Worm (Caenorhabditis elegans) whole organism, young adult: ENCODE results near the gene pik-1.
A peak's percentile ranks its signal among the peaks of the same experiment; 100 is the strongest.

ENCODE experiments used
- C17E4.6 ChIP-seq: fragments of 200-800 bp; sonication (Bioruptor generic); IDR thresholded peaks from 2 replicates; pipeline ENCODE4 v1.3.6; 2022; ENCODE audit warnings: missing genetic modification reagents, missing genetic modification characterization, missing compliant biosample characterization
- F33H1.4 ChIP-seq: fragments of 200-800 bp; sonication (Bioruptor generic); IDR thresholded peaks from 2 replicates; pipeline ENCODE4 v1.3.6; 2022; ENCODE audit warnings: missing genetic modification reagents, missing genetic modification characterization, missing compliant biosample characterization
- F37B4.10 ChIP-seq: fragments of 200-800 bp; sonication (Bioruptor generic); IDR thresholded peaks from 2 replicates; pipeline ENCODE4 v1.3.6; 2022; ENCODE audit warnings: missing genetic modification characterization, missing compliant biosample characterization
- F52B5.7 ChIP-seq: sonication (generic microtip); optimal IDR thresholded peaks from 2 replicates; lab custom pipeline; 2016; ENCODE audit warnings: mild to moderate bottlenecking, missing genetic modification characterization, missing compliant biosample characterization
- K11D2.4 ChIP-seq: fragments of 200-800 bp; sonication (Bioruptor generic); IDR thresholded peaks from 2 replicates; pipeline ENCODE4 v1.3.6; 2022; ENCODE audit warnings: missing genetic modification reagents, missing genetic modification characterization, missing compliant biosample characterization
- K12H6.12 ChIP-seq: fragments of 200-800 bp; sonication (Bioruptor generic); optimal IDR thresholded peaks from 2 replicates; lab custom pipeline; 2018; ENCODE audit warnings: mild to moderate bottlenecking, missing genetic modification characterization, missing compliant biosample characterization
- Y53F4B.3 ChIP-seq: fragments of 200-800 bp; sonication (Bioruptor generic); IDR thresholded peaks from 2 replicates; pipeline ENCODE4 v1.3.6; 2022; ENCODE audit warnings: missing genetic modification reagents, missing genetic modification characterization, missing compliant biosample characterization
- Y53G8AR.9 ChIP-seq: fragments of 200-800 bp; sonication (Bioruptor generic); conservative IDR thresholded peaks from 2 replicates; pipeline ENCODE4 v1.3.6; 2022; ENCODE audit warnings: missing genetic modification reagents, missing genetic modification characterization, missing compliant biosample characterization
- Y79H2A.3 ChIP-seq: fragments of 200-800 bp; sonication (Bioruptor generic); conservative IDR thresholded peaks from 2 replicates; pipeline ENCODE4 v1.3.6; 2022; ENCODE audit warnings: missing genetic modification reagents, missing genetic modification characterization, missing compliant biosample characterization
- Y95B8A.8 ChIP-seq: fragments of 200-800 bp; sonication (Bioruptor generic); IDR thresholded peaks from 2 replicates; pipeline ENCODE4 v1.3.6; 2022; ENCODE audit warnings: missing genetic modification reagents, missing genetic modification characterization, missing compliant biosample characterization
- atf-7 ChIP-seq: sonication (generic microtip); optimal IDR thresholded peaks from 2 replicates; lab custom pipeline; 2017; ENCODE audit warnings: mild to moderate bottlenecking, missing genetic modification characterization, missing compliant biosample characterization
- athp-1 ChIP-seq: sonication (generic microtip); optimal IDR thresholded peaks from 2 replicates; lab custom pipeline; 2017; ENCODE audit warnings: mild to moderate bottlenecking, missing genetic modification characterization, missing compliant biosample characterization
- attf-3 ChIP-seq: fragments of 200-800 bp; sonication (Bioruptor generic); conservative IDR thresholded peaks from 2 replicates; pipeline ENCODE4 v1.3.6; 2022; ENCODE audit warnings: missing genetic modification reagents, missing genetic modification characterization, missing compliant biosample characterization
- bed-2 ChIP-seq: fragments of 200-800 bp; sonication (Bioruptor generic); IDR thresholded peaks from 2 replicates; pipeline ENCODE4 v1.3.6; 2022; ENCODE audit warnings: missing genetic modification reagents, missing genetic modification characterization, missing compliant biosample characterization
- cebp-1 ChIP-seq, 2 experiments: fragments of 200-800 bp in 1 of 2; sonication (Bioruptor generic) in 1 of 2; sonication (generic microtip) in 1 of 2; IDR thresholded peaks in 1 of 2; optimal IDR thresholded peaks in 1 of 2; 2 replicates each; pipeline versions ENCODE4 v1.3.6 to Lab custom; 2017 to 2022; ENCODE audit warnings: missing compliant biosample characterization in 2 of 2, missing genetic modification characterization in 2 of 2, mild to moderate bottlenecking in 1 of 2, missing genetic modification reagents in 1 of 2, moderate library complexity in 1 of 2
- ceh-100 ChIP-seq: fragments of 200-800 bp; sonication (Bioruptor generic); IDR thresholded peaks from 2 replicates; pipeline ENCODE4 v1.3.6; 2022; ENCODE audit warnings: missing genetic modification reagents, missing genetic modification characterization, missing compliant biosample characterization
- ceh-40 ChIP-seq: fragments of 200-800 bp; sonication (Bioruptor generic); IDR thresholded peaks from 2 replicates; pipeline ENCODE4 v1.3.6; 2022; ENCODE audit warnings: missing genetic modification characterization, missing compliant biosample characterization
- die-1 ChIP-seq: sonication (generic microtip); optimal IDR thresholded peaks from 2 replicates; lab custom pipeline; 2016; ENCODE audit warnings: missing genotype, mild to moderate bottlenecking, missing genetic modification characterization, missing compliant biosample characterization
- dpl-1 ChIP-seq: fragments of 150-350 bp; optimal IDR thresholded peaks from 2 replicates; lab custom pipeline; 2014; ENCODE audit warnings: missing biosample characterization, missing genetic modification reagents, missing genetic modification characterization
- fkh-3 ChIP-seq: sonication (generic microtip); optimal IDR thresholded peaks from 2 replicates; lab custom pipeline; 2016; ENCODE audit warnings: mild to moderate bottlenecking, missing genetic modification characterization, missing compliant biosample characterization
- gei-17 ChIP-seq: fragments of 200-800 bp; sonication (Bioruptor generic); optimal IDR thresholded peaks from 2 replicates; lab custom pipeline; 2018; ENCODE audit warnings: mild to moderate bottlenecking, missing genetic modification characterization, missing compliant biosample characterization
- hlh-12 ChIP-seq: sonication (generic microtip); optimal IDR thresholded peaks from 2 replicates; lab custom pipeline; 2016; ENCODE audit warnings: missing genetic modification characterization, missing compliant biosample characterization
- hmg-1.2 ChIP-seq: fragments of 200-800 bp; sonication (Bioruptor generic); IDR thresholded peaks from 2 replicates; pipeline ENCODE4 v1.3.6; 2022; ENCODE audit warnings: missing genetic modification reagents, missing genetic modification characterization, missing compliant biosample characterization
- lin-40 ChIP-seq: sonication (generic microtip); optimal IDR thresholded peaks from 2 replicates; lab custom pipeline; 2016; ENCODE audit warnings: missing genetic modification characterization, mild to moderate bottlenecking, missing compliant biosample characterization, missing genotype, missing genetic modification reagents
- lir-1 ChIP-seq: fragments of 200-800 bp; sonication (Bioruptor generic); conservative IDR thresholded peaks from 2 replicates; pipeline ENCODE4 v1.3.6; 2022; ENCODE audit warnings: missing genetic modification reagents, missing genetic modification characterization, missing compliant biosample characterization
- madf-10 ChIP-seq: sonication (generic microtip); optimal IDR thresholded peaks from 2 replicates; lab custom pipeline; 2016; ENCODE audit warnings: mild to moderate bottlenecking, missing genetic modification characterization, missing compliant biosample characterization
- madf-6 ChIP-seq: fragments of 200-800 bp; sonication (Bioruptor generic); IDR thresholded peaks from 2 replicates; pipeline ENCODE4 v1.3.6; 2022; ENCODE audit warnings: missing genetic modification reagents, missing genetic modification characterization, missing compliant biosample characterization
- madf-8 ChIP-seq: fragments of 200-800 bp; sonication (Bioruptor generic); conservative IDR thresholded peaks from 2 replicates; pipeline ENCODE4 v1.3.6; 2022; ENCODE audit warnings: missing genetic modification reagents, missing genetic modification characterization, missing compliant biosample characterization
- mel-28 ChIP-seq: sonication (generic microtip); optimal IDR thresholded peaks from 2 replicates; lab custom pipeline; 2016; ENCODE audit warnings: borderline replicate concordance, mild to moderate bottlenecking, missing genetic modification characterization, missing compliant biosample characterization
- nfya-2 ChIP-seq: fragments of 200-800 bp; sonication (Bioruptor generic); IDR thresholded peaks from 2 replicates; pipeline ENCODE4 v1.3.6; 2022; ENCODE audit warnings: missing genetic modification reagents, missing genetic modification characterization, missing compliant biosample characterization
- nfyb-1 ChIP-seq: fragments of 200-800 bp; sonication (Bioruptor generic); IDR thresholded peaks from 2 replicates; pipeline ENCODE4 v1.3.6; 2022; ENCODE audit warnings: missing genetic modification reagents, missing genetic modification characterization, missing compliant biosample characterization
- nhr-120 ChIP-seq: fragments of 200-800 bp; sonication (Bioruptor generic); IDR thresholded peaks from 2 replicates; pipeline ENCODE4 v1.3.6; 2022; ENCODE audit warnings: missing genetic modification characterization, missing compliant biosample characterization
- nhr-179 ChIP-seq: sonication (generic microtip); optimal IDR thresholded peaks from 2 replicates; lab custom pipeline; 2016; ENCODE audit warnings: mild to moderate bottlenecking, missing genetic modification characterization, missing compliant biosample characterization
- nhr-80 ChIP-seq: sonication (generic microtip); optimal IDR thresholded peaks from 2 replicates; lab custom pipeline; 2016; ENCODE audit warnings: missing genetic modification characterization, missing compliant biosample characterization
- nhr-90 ChIP-seq: sonication (generic microtip); optimal IDR thresholded peaks from 2 replicates; lab custom pipeline; 2016; ENCODE audit warnings: missing genotype, mild to moderate bottlenecking, missing genetic modification characterization, missing compliant biosample characterization
- rcor-1 ChIP-seq: fragments of 200-800 bp; sonication (Bioruptor generic); IDR thresholded peaks from 2 replicates; pipeline ENCODE4 v1.3.6; 2022; ENCODE audit warnings: missing genetic modification reagents, missing genetic modification characterization, missing compliant biosample characterization
- sdz-38 ChIP-seq: sonication (generic microtip); optimal IDR thresholded peaks from 2 replicates; lab custom pipeline; 2016; ENCODE audit warnings: missing genotype, missing genetic modification characterization, missing compliant biosample characterization
- sea-2 ChIP-seq: fragments of 200-800 bp; sonication (Bioruptor generic); IDR thresholded peaks from 2 replicates; pipeline ENCODE4 v1.3.6; 2022; ENCODE audit warnings: missing genetic modification characterization, missing compliant biosample characterization
- snpc-1.3 ChIP-seq: sonication (generic microtip); optimal IDR thresholded peaks from 2 replicates; lab custom pipeline; 2017; ENCODE audit warnings: missing genetic modification characterization, mild to moderate bottlenecking, missing compliant biosample characterization, antibody characterized with exemption, moderate library complexity, missing genotype, missing genetic modification reagents; ENCODE audit not compliant: insufficient read depth
- snpc-4 ChIP-seq, 5 experiments: fragments of 150-350 bp in 1 of 5; sonication (generic microtip) in 4 of 5; optimal IDR thresholded peaks; 2 replicates each; lab custom pipeline; 2014 to 2018; ENCODE audit warnings: missing genetic modification characterization in 5 of 5, missing biosample characterization in 3 of 5, antibody characterized with exemption in 2 of 5, mild to moderate bottlenecking in 2 of 5, missing compliant biosample characterization in 2 of 5, missing genotype in 2 of 5, moderate library complexity in 2 of 5, missing genetic modification reagents in 1 of 5
- tbp1 ChIP-seq: fragments of 200-800 bp; sonication (Bioruptor generic); optimal IDR thresholded peaks from 2 replicates; lab custom pipeline; 2018; ENCODE audit warnings: mild to moderate bottlenecking, missing genetic modification characterization, missing compliant biosample characterization
- tlf-1 ChIP-seq: fragments of 200-800 bp; sonication (Bioruptor generic); optimal IDR thresholded peaks from 2 replicates; lab custom pipeline; 2018; ENCODE audit warnings: mild to moderate bottlenecking, missing genetic modification characterization, missing compliant biosample characterization
- zfh-2 ChIP-seq: fragments of 200-800 bp; sonication (Bioruptor generic); conservative IDR thresholded peaks from 2 replicates; pipeline ENCODE4 v1.3.6; 2022; ENCODE audit warnings: missing genetic modification reagents, missing genetic modification characterization, missing compliant biosample characterization
- zim-3 ChIP-seq: sonication (generic microtip); optimal IDR thresholded peaks from 2 replicates; lab custom pipeline; 2017; ENCODE audit warnings: mild to moderate bottlenecking, missing genetic modification characterization, moderate library complexity, missing compliant biosample characterization
- ztf-18 ChIP-seq: sonication (generic microtip); optimal IDR thresholded peaks from 2 replicates; lab custom pipeline; 2016; ENCODE audit warnings: missing genotype, mild to moderate bottlenecking, missing genetic modification characterization, missing compliant biosample characterization
- ztf-22 ChIP-seq: fragments of 200-800 bp; sonication (Bioruptor generic); optimal IDR thresholded peaks from 2 replicates; lab custom pipeline; 2018; ENCODE audit warnings: mild to moderate bottlenecking, missing genetic modification characterization, moderate library complexity, missing compliant biosample characterization
- ztf-26 ChIP-seq: sonication (generic microtip); optimal IDR thresholded peaks from 2 replicates; lab custom pipeline; 2017; ENCODE audit warnings: missing genetic modification characterization, missing compliant biosample characterization
- ztf-3 ChIP-seq: fragments of 200-800 bp; sonication (Bioruptor generic); optimal IDR thresholded peaks from 2 replicates; lab custom pipeline; 2018; ENCODE audit warnings: mild to moderate bottlenecking, missing genetic modification characterization, missing compliant biosample characterization

Gene pik-1

ce11 chrIV:13393246-13393716 lies 22.6 kb upstream of the pik-1 start:
- TF ChIP-seq ztf-26 (tag; lab: Kevin White, UChicago): peak; percentile 55
- no peak for TF ChIP-seq K12H6.12 (tag; lab: Kevin White, UChicago)
- TF ChIP-seq bed-2: no peak
- TF ChIP-seq ceh-40 (GFP tag; lab: Robert Waterston, UW): no peak
- TF ChIP-seq sdz-38 (tag; lab: Kevin White, UChicago): no peak
- TF ChIP-seq F37B4.10 (GFP tag; lab: Robert Waterston, UW): no peak
- no peak for TF ChIP-seq die-1 (tag; lab: Kevin White, UChicago)
- peak; percentile 5 for TF ChIP-seq tlf-1
- TF ChIP-seq madf-10 (tag; lab: Kevin White, UChicago): no peak
- TF ChIP-seq Y53F4B.3: no peak
- TF ChIP-seq athp-1 (tag; lab: Kevin White, UChicago): no peak
- TF ChIP-seq madf-8 (GFP tag; lab: Robert Waterston, UW): no peak
- TF ChIP-seq madf-6 (GFP tag; lab: Robert Waterston, UW): no peak
- TF ChIP-seq tbp1 (GFP tag; lab: Kevin White, UChicago): peak; percentile 7
- no peak for TF ChIP-seq nhr-120 (GFP tag; lab: Robert Waterston, UW)
- peak; percentile 81 for TF ChIP-seq nhr-80 (tag; lab: Kevin White, UChicago)
- TF ChIP-seq atf-7 (tag; lab: Kevin White, UChicago): peak; percentile 44
- TF ChIP-seq nfyb-1: peak; percentile 69
- TF ChIP-seq mel-28 (tag; lab: Kevin White, UChicago): no peak
- 0 out of 2 replicates have a peak, but pooled peaks have one; percentile 12 for TF ChIP-seq K11D2.4
- TF ChIP-seq Y79H2A.3: no peak
- TF ChIP-seq F33H1.4: no peak
- no peak for TF ChIP-seq rcor-1 (GFP tag; lab: Robert Waterston, UW)
- TF ChIP-seq attf-3: no peak
- TF ChIP-seq fkh-3 (tag; lab: Kevin White, UChicago): no peak
- no peak for TF ChIP-seq F52B5.7 (tag; lab: Kevin White, UChicago)
- TF ChIP-seq snpc-4 (GFP tag; optimal IDR thresholded peaks at IDR 0.05; lab: Kevin White, UChicago): no peak
- peak in 1 of 4 experiments; percentile 0 for TF ChIP-seq snpc-4 (tag; optimal IDR thresholded peaks at IDR 0.05; lab: Kevin White, UChicago)
- no peak for TF ChIP-seq ztf-18
- no peak for TF ChIP-seq hlh-12 (tag; lab: Kevin White, UChicago)
- peak; percentile 77 for TF ChIP-seq lin-40 (tag; lab: Kevin White, UChicago)
- no peak for TF ChIP-seq dpl-1 (GFP tag; lab: Kevin White, UChicago)
- TF ChIP-seq Y53G8AR.9 (GFP tag; lab: Robert Waterston, UW): 0 out of 2 replicates have a peak, but pooled peaks have one; percentile 41
- TF ChIP-seq hmg-1.2 (GFP tag; lab: Robert Waterston, UW): no peak
- TF ChIP-seq ztf-22 (GFP tag; lab: Kevin White, UChicago): peak; percentile 38
- no peak for TF ChIP-seq ceh-100 (GFP tag; lab: Robert Waterston, UW)
- TF ChIP-seq lir-1 (GFP tag; lab: Robert Waterston, UW): 0 out of 2 replicates have a peak, but pooled peaks have one; percentile 7
- TF ChIP-seq nhr-179 (tag; lab: Kevin White, UChicago): no peak
- TF ChIP-seq zfh-2 (GFP tag; lab: Robert Waterston, UW): no peak
- no peak for TF ChIP-seq zim-3 (tag; lab: Kevin White, UChicago)
- TF ChIP-seq nfya-2 (GFP tag; lab: Robert Waterston, UW): no peak
- no peak; the same call in 1 of the 2 replicates for TF ChIP-seq cebp-1 (GFP tag; IDR thresholded peaks at IDR 0.05; lab: Robert Waterston, UW)
- peak; percentile 34 for TF ChIP-seq cebp-1 (tag; optimal IDR thresholded peaks at IDR 0.05; lab: Kevin White, UChicago)
- TF ChIP-seq snpc-1.3: no peak
- TF ChIP-seq gei-17 (GFP tag; lab: Kevin White, UChicago): no peak
- no peak for TF ChIP-seq C17E4.6 (GFP tag; lab: Robert Waterston, UW)
- TF ChIP-seq nhr-90 (tag; lab: Kevin White, UChicago): peak; percentile 53
- no peak for TF ChIP-seq ztf-3 (GFP tag; lab: Kevin White, UChicago)
- no peak for TF ChIP-seq sea-2
- TF ChIP-seq Y95B8A.8: no peak
